Worm (Caenorhabditis elegans) whole organism, midembryonic: ENCODE data around the gene fbxb-74.
A peak's percentile ranks its signal among the peaks of the same experiment; 100 is the strongest.

ENCODE experiments used
- T22C8.4 ChIP-seq: fragments of 200-800 bp; sonication (Bioruptor generic); IDR thresholded peaks from 2 replicates; pipeline ENCODE4 v1.3.6; 2022; ENCODE audit warnings: missing genetic modification characterization, missing compliant biosample characterization
- cog-1 ChIP-seq: sonication (generic microtip); optimal IDR thresholded peaks from 2 replicates; lab custom pipeline; 2016; ENCODE audit warnings: missing genetic modification characterization, missing compliant biosample characterization
- flt-1 ChIP-seq: fragments of 200-800 bp; sonication (Bioruptor generic); IDR thresholded peaks from 2 replicates; pipeline ENCODE4 v1.3.6; 2022; ENCODE audit warnings: missing genetic modification characterization, missing compliant biosample characterization
- klf-2 ChIP-seq: fragments of 200-800 bp; sonication (Bioruptor generic); conservative IDR thresholded peaks from 2 replicates; pipeline ENCODE4 v1.3.6; 2022; ENCODE audit warnings: missing genetic modification reagents, missing genetic modification characterization, missing compliant biosample characterization
- med-1 ChIP-seq: sonication (generic microtip); optimal IDR thresholded peaks from 2 replicates; lab custom pipeline; 2017; ENCODE audit warnings: missing genetic modification characterization, mild to moderate bottlenecking, missing compliant biosample characterization, antibody characterized with exemption, missing genetic modification reagents; ENCODE audit not compliant: insufficient read depth
- ref-1 ChIP-seq: fragments of 200-800 bp; sonication (Bioruptor generic); conservative IDR thresholded peaks from 2 replicates; pipeline ENCODE4 v1.3.6; 2022; ENCODE audit warnings: missing genetic modification reagents, missing genetic modification characterization, missing compliant biosample characterization
- tab-1 ChIP-seq: fragments of 200-800 bp; sonication (Bioruptor generic); IDR thresholded peaks from 2 replicates; pipeline ENCODE4 v1.3.6; 2022; ENCODE audit warnings: missing genetic modification characterization, missing compliant biosample characterization
- ztf-23 ChIP-seq: fragments of 200-800 bp; sonication (Bioruptor generic); IDR thresholded peaks from 2 replicates; pipeline ENCODE4 v1.3.6; 2022; ENCODE audit warnings: missing genetic modification reagents, missing genetic modification characterization, missing compliant biosample characterization
- ztf-29 ChIP-seq: fragments of 200-800 bp; sonication (Bioruptor generic); IDR thresholded peaks from 2 replicates; pipeline ENCODE4 v1.3.6; 2022; ENCODE audit warnings: missing genetic modification reagents, missing genetic modification characterization, missing compliant biosample characterization

The fbxb-74 gene

ce11 chrIV:4393488-4393887 lies 45.6 kb downstream of the fbxb-74 start:
- TF ChIP-seq klf-2 (GFP tag; lab: Robert Waterston, UW) (no peak), tab-1 (GFP tag; lab: Robert Waterston, UW) (no peak), flt-1 (GFP tag; lab: Robert Waterston, UW) (no peak), med-1 (GFP tag; lab: Kevin White, UChicago) (no peak), cog-1 (tag; lab: Kevin White, UChicago) (no peak), T22C8.4 (GFP tag; lab: Robert Waterston, UW) (no peak), ref-1 (GFP tag; lab: Robert Waterston, UW) (no peak), ztf-29 (GFP tag; lab: Robert Waterston, UW) (no peak), ztf-23 (GFP tag; lab: Robert Waterston, UW) (no peak)

ce11 chrIV:4390438-4390894 lies 48.6 kb downstream of the fbxb-74 start, which contains the start of the genes rpl-7A and set-21:
rpl-7A (minus strand) TSS chrIV:4390590.
set-21 (plus strand) TSS chrIV:4390844.
- TF ChIP-seq tab-1 (GFP tag; lab: Robert Waterston, UW), result no peak
- peak; percentile 69; the same call in 1 of the 2 replicates for TF ChIP-seq klf-2 (GFP tag; lab: Robert Waterston, UW)
- TF ChIP-seq T22C8.4 (GFP tag; lab: Robert Waterston, UW), result 0 out of 2 replicates have a peak, but pooled peaks have one; percentile 41
- no peak for TF ChIP-seq ztf-29 (GFP tag; lab: Robert Waterston, UW)
- TF ChIP-seq med-1 (GFP tag; lab: Kevin White, UChicago), result no peak
- peak; percentile 91 for TF ChIP-seq ztf-23 (GFP tag; lab: Robert Waterston, UW)
- peak; percentile 84 for TF ChIP-seq flt-1 (GFP tag; lab: Robert Waterston, UW)
- peak; percentile 67 for TF ChIP-seq cog-1 (tag; lab: Kevin White, UChicago)
- TF ChIP-seq ref-1 (GFP tag; lab: Robert Waterston, UW), result no peak
